Fruit fly (Drosophila melanogaster) S2 (cell line): Measurements from ENCODE around the gene mbt.

Experiments
- CG8478 ChIP-seq: fragments of >200 bp; optimal IDR thresholded peaks from 2 replicates; lab custom pipeline; 2018
- CTCF ChIP-seq, 2 experiments: fragments of >200 bp; optimal IDR thresholded peaks; 2 replicates each; lab custom pipeline; 2018

- TF ChIP-seq CTCF (optimal IDR thresholded peaks at IDR 0.05; lab: Kevin White, UChicago), result no peak
- TF ChIP-seq CG8478 (lab: Kevin White, UChicago), result no peak
These were observed 45.1 kb upstream of the mbt start for dm6 chrX:16565377-16565776.
